Fruit fly (Drosophila melanogaster) whole organism, adult: Measurements from ENCODE around the gene CG11263.

Experiments
- CG11617 ChIP-seq: fragments of 200-800 bp; sonication (Bioruptor generic); optimal IDR thresholded peaks from 2 replicates; lab custom pipeline; 2017; ENCODE audit warnings: mild to moderate bottlenecking, missing biosample characterization, missing genetic modification reagents, missing genetic modification characterization
- CG12768 ChIP-seq: fragments of 200-800 bp; sonication (Bioruptor generic); optimal IDR thresholded peaks from 2 replicates; lab custom pipeline; 2017; ENCODE audit warnings: missing biosample characterization, missing genetic modification characterization, mild to moderate bottlenecking, moderate library complexity, missing genetic modification reagents
- CG14711 ChIP-seq: fragments of 200-800 bp; sonication (Bioruptor generic); optimal IDR thresholded peaks from 2 replicates; lab custom pipeline; 2018; ENCODE audit warnings: missing biosample characterization, mild to moderate bottlenecking, missing genetic modification characterization, moderate library complexity
- CG1620 ChIP-seq: fragments of 200-800 bp; sonication (Bioruptor generic); optimal IDR thresholded peaks from 2 replicates; lab custom pipeline; 2016; ENCODE audit warnings: missing biosample characterization, missing genetic modification characterization
- CG33017 ChIP-seq: fragments of 200-800 bp; sonication (Bioruptor generic); optimal IDR thresholded peaks from 2 replicates; lab custom pipeline; 2018; ENCODE audit warnings: missing biosample characterization, mild to moderate bottlenecking, missing genetic modification characterization, moderate library complexity
- CG5204 ChIP-seq: fragments of 200-800 bp; sonication (Bioruptor generic); optimal IDR thresholded peaks from 2 replicates; lab custom pipeline; 2016; ENCODE audit warnings: missing biosample characterization, missing genetic modification characterization
- CG7045 ChIP-seq: fragments of 200-800 bp; sonication (Bioruptor generic); optimal IDR thresholded peaks from 2 replicates; lab custom pipeline; 2017; ENCODE audit warnings: missing biosample characterization, mild to moderate bottlenecking, missing genetic modification characterization
- CG7101 ChIP-seq: fragments of 200-800 bp; sonication (Bioruptor generic); optimal IDR thresholded peaks from 2 replicates; lab custom pipeline; 2018; ENCODE audit warnings: missing biosample characterization, mild to moderate bottlenecking, missing genetic modification characterization, moderate library complexity
- Clk ChIP-seq: fragments of 200-800 bp; sonication (Bioruptor generic); optimal IDR thresholded peaks from 2 replicates; lab custom pipeline; 2017; ENCODE audit warnings: missing biosample characterization, missing genetic modification characterization
- Crg-1 ChIP-seq: fragments of 200-800 bp; sonication (Bioruptor generic); optimal IDR thresholded peaks from 2 replicates; lab custom pipeline; 2016; ENCODE audit warnings: missing biosample characterization, missing genetic modification characterization
- Hr96 ChIP-seq: fragments of 200-800 bp; sonication (Bioruptor generic); optimal IDR thresholded peaks from 2 replicates; lab custom pipeline; 2016; ENCODE audit warnings: missing biosample characterization, missing genetic modification characterization
- Mnt ChIP-seq: fragments of 200-800 bp; sonication (Bioruptor generic); optimal IDR thresholded peaks from 2 replicates; lab custom pipeline; 2016; ENCODE audit warnings: missing biosample characterization, mild to moderate bottlenecking, missing genetic modification characterization
- bab1 ChIP-seq: fragments of 200-800 bp; sonication (Bioruptor generic); optimal IDR thresholded peaks from 3 replicates; lab custom pipeline; 2019; ENCODE audit warnings: missing biosample characterization, mild to moderate bottlenecking, missing genetic modification characterization, moderate library complexity
- cic ChIP-seq: fragments of 200-800 bp; sonication (Bioruptor generic); optimal IDR thresholded peaks from 2 replicates; lab custom pipeline; 2017; ENCODE audit warnings: missing biosample characterization, mild to moderate bottlenecking, missing genetic modification characterization, moderate library complexity
- cnc ChIP-seq, 2 experiments: fragments of >200 bp; optimal IDR thresholded peaks; 2 replicates each; lab custom pipeline; 2017
- kay ChIP-seq: fragments of 200-800 bp; sonication (Bioruptor generic); peaks from one replicate; lab custom pipeline; 2016; ENCODE audit warnings: missing biosample characterization, missing genetic modification characterization, borderline replicate concordance
- ovo ChIP-seq: fragments of 200-800 bp; sonication (Bioruptor generic); optimal IDR thresholded peaks from 2 replicates; lab custom pipeline; 2016; ENCODE audit warnings: missing biosample characterization, missing genetic modification characterization
- pad ChIP-seq: fragments of 200-800 bp; sonication (Bioruptor generic); optimal IDR thresholded peaks from 3 replicates; lab custom pipeline; 2017; ENCODE audit warnings: missing biosample characterization, missing genetic modification characterization, mild to moderate bottlenecking, moderate library complexity, missing genetic modification reagents
- tj ChIP-seq: fragments of 200-800 bp; sonication (Bioruptor generic); optimal IDR thresholded peaks from 3 replicates; lab custom pipeline; 2017; ENCODE audit warnings: missing biosample characterization, mild to moderate bottlenecking, missing genetic modification characterization, moderate library complexity
- toe ChIP-seq: fragments of 200-800 bp; sonication (Bioruptor generic); optimal IDR thresholded peaks from 2 replicates; lab custom pipeline; 2016; ENCODE audit warnings: missing biosample characterization, missing genetic modification characterization

CG11263 gene

DNA sequence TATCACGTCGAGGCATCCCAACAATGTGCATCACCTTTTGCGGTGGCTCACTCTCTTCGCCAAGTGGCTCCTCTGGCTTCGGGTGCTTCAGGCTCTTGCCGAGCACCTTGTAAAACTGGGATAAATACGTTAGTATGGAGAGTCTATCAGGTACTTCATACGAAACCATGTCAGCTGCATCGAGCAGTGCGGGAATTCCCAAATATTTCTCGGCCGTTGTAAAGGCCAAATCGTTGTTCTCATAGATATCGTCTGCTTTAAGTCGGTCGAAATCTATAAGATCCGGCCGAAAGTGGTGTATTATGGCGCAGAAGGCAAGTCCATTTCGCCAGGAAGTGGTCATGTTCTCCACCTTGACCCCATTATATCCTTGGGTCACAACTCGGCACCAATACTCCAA is 8.1 kb downstream of the CG11263 start:
- TF ChIP-seq CG33017 (no peak), CG1620 (GFP tag; lab: Kevin White, UChicago) (no peak), cnc (optimal IDR thresholded peaks at IDR 0.05; lab: Kevin White, UChicago) (no peak), CG5204 (no peak), kay (GFP tag; lab: Kevin White, UChicago) (no peak), ovo (GFP tag; lab: Kevin White, UChicago) (no peak), bab1 (no peak), CG12768 (GFP tag; lab: Kevin White, UChicago) (no peak), Mnt (GFP tag; lab: Kevin White, UChicago) (no peak), CG7101 (no peak), Crg-1 (GFP tag; lab: Kevin White, UChicago) (no peak), CG11617 (no peak), Hr96 (no peak), pad (GFP tag; lab: Kevin White, UChicago) (no peak), cic (GFP tag; lab: Kevin White, UChicago) (no peak), CG7045 (GFP tag; lab: Kevin White, UChicago) (no peak), Clk (GFP tag; lab: Kevin White, UChicago) (no peak), tj (no peak), toe (GFP tag; lab: Kevin White, UChicago) (no peak), CG14711 (tag; lab: Kevin White, UChicago) (no peak)

DNA sequence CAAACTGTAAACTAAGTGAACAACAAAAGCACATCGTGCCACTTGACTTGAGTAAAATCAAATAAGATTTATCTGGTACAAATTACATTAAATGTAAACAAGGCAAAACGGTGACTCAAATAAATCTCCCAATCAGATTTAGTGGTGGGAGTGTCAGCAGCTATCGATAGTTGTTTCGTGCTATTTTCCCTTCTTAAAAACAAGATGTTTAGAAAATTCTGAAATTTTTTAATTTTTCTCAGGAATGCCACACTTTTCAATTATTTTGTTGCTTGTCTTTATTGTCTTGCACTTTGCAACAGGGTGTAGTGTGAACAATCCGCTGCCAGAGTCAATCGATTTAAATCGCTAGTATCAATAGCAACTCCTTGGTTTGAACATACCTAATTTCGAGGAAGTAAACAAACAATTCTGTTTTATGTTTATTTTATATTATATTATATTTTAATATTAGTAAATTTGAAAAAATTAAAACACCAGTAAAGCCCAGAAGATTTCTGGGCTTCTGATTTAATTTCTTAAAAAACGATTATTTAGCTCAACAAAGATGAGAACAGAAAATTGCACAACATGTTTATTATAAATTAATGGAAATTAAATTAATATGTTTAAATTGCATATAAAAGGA is 8.7 kb downstream of the CG11263 start, which contains the start of gene MICAL-like:
Gene MICAL-like (minus strand): TSS at position 138 of the 628 bp plus-strand sequence.
- TF ChIP-seq pad (GFP tag; lab: Kevin White, UChicago) (no peak), Crg-1 (GFP tag; lab: Kevin White, UChicago) (peak; percentile 24), Hr96 (peak; percentile 58), cic (GFP tag; lab: Kevin White, UChicago) (no peak), toe (GFP tag; lab: Kevin White, UChicago) (peak; percentile 53), kay (GFP tag; lab: Kevin White, UChicago) (peak; percentile 94)

DNA sequence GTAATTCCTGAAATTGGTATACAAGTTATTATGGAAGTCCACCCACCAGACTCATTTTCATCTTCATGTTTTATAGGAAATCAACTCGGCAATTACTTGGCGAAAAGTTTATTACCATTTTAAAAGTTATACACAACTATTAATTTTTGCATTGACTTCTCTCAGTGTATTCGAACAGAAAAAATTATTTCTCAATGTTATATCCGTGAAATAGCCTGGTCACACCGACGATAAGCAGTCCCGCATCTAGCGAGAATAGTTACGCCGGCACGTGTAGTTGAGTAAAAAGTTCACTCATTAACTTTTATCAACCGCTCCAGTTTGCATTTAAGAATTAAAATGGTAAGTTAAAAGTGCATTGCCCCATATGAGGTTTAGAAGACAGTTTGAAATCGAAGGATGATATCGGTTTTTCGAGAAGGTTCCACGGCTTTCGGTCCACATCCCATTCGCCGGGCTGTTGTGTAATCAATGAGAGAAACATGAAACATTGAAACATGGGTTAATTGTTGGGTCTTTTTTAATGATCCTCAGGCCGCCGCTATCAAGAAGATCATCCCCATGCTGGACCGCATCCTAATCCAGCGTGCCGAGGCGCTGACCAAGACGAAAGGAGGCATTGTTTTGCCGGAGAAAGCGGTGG is 9.3 kb downstream of the CG11263 start, which contains the start of gene CG11267:
Gene CG11267 (plus strand): TSS at position 228 of the 643 bp plus-strand sequence.
- TF ChIP-seq CG7101, result peak; percentile 72
- peak; percentile 2 for TF ChIP-seq ovo (GFP tag; lab: Kevin White, UChicago)
- peak; percentile 68 for TF ChIP-seq pad (GFP tag; lab: Kevin White, UChicago)
- peak; percentile 83 for TF ChIP-seq CG12768 (GFP tag; lab: Kevin White, UChicago)
- peak; percentile 79 for TF ChIP-seq CG14711 (tag; lab: Kevin White, UChicago)
- TF ChIP-seq Mnt (GFP tag; lab: Kevin White, UChicago), result peak; percentile 95
- TF ChIP-seq kay (GFP tag; lab: Kevin White, UChicago), result no peak
- TF ChIP-seq cnc (optimal IDR thresholded peaks at IDR 0.05; lab: Kevin White, UChicago), result no peak
- TF ChIP-seq toe (GFP tag; lab: Kevin White, UChicago), result peak; percentile 88
- peak; percentile 21 for TF ChIP-seq tj
- TF ChIP-seq CG5204, result no peak
- TF ChIP-seq CG7045 (GFP tag; lab: Kevin White, UChicago), result peak; percentile 87
- TF ChIP-seq bab1, result peak; percentile 72
- TF ChIP-seq Clk (GFP tag; lab: Kevin White, UChicago), result peak; percentile 51
- peak; percentile 69 for TF ChIP-seq CG1620 (GFP tag; lab: Kevin White, UChicago)
- peak; percentile 55 for TF ChIP-seq cic (GFP tag; lab: Kevin White, UChicago)
- peak; percentile 51 for TF ChIP-seq Hr96
- no peak for TF ChIP-seq Crg-1 (GFP tag; lab: Kevin White, UChicago)
- TF ChIP-seq CG11617, result peak; percentile 58
- TF ChIP-seq CG33017, result peak; percentile 61

DNA sequence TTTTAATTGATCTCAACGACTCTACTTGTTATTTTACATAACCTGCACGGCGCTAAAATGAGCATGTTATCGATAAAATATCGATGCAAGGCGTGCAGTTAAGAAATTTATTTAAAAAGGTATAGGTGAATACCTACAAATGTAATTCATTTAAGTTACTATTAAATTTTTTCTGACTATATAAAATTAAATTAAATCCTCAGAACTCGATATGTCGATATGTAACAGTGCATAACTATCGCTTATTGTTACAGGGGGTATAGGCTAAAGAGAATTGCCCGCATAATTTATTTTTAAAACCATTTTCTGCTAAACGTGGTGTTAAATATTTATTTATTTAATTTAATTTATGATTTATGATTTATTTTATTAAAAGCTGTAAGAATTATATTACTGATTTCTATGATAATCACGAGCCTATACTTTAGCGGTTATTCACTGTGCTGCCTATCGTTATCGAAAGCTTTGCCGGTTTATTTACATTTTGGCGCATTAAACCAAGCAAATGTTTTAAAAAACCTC is 11.2 kb downstream of the CG11263 start, which contains the start of the genes mRpL20 and Icmt:
Gene mRpL20 (minus strand): TSS at position 65 of the 522 bp plus-strand sequence.
Gene Icmt (plus strand): TSS at position 464 of the 522 bp plus-strand sequence.
- peak; percentile 94 for TF ChIP-seq kay (GFP tag; lab: Kevin White, UChicago)
- TF ChIP-seq tj, result peak; percentile 70
- peak; percentile 72 for TF ChIP-seq CG12768 (GFP tag; lab: Kevin White, UChicago)
- TF ChIP-seq CG7045 (GFP tag; lab: Kevin White, UChicago), result peak; percentile 85
- peak; percentile 87 for TF ChIP-seq CG14711 (tag; lab: Kevin White, UChicago)
- TF ChIP-seq bab1, result peak; percentile 95
- peak; percentile 73 for TF ChIP-seq ovo (GFP tag; lab: Kevin White, UChicago)
- TF ChIP-seq Mnt (GFP tag; lab: Kevin White, UChicago), result peak; percentile 81
- TF ChIP-seq Clk (GFP tag; lab: Kevin White, UChicago), result peak; percentile 45
- peak; percentile 68 for TF ChIP-seq CG1620 (GFP tag; lab: Kevin White, UChicago)
- TF ChIP-seq cic (GFP tag; lab: Kevin White, UChicago), result no peak
- no peak for TF ChIP-seq cnc (optimal IDR thresholded peaks at IDR 0.05; lab: Kevin White, UChicago)
- TF ChIP-seq Crg-1 (GFP tag; lab: Kevin White, UChicago), result peak; percentile 54
- TF ChIP-seq pad (GFP tag; lab: Kevin White, UChicago), result peak; percentile 62
- peak; percentile 91 for TF ChIP-seq CG11617
- no peak for TF ChIP-seq CG5204
- TF ChIP-seq toe (GFP tag; lab: Kevin White, UChicago), result peak; percentile 83
- peak; percentile 98 for TF ChIP-seq CG33017
- peak; percentile 98 for TF ChIP-seq CG7101
- TF ChIP-seq Hr96, result peak; percentile 55
